Fruit fly (Drosophila melanogaster): ENCODE data around the gene Cpr97Eb.

Gene Cpr97Eb

dm6 chr3R:27135692-27136641 is 45.0 kb upstream of the Cpr97Eb start (continued):
- TF ChIP-seq hkb (optimal IDR thresholded peaks at IDR 0.05) (no peak), hkb (GFP tag; IDR thresholded peaks at IDR 0.05) (peak; percentile 61; the same call in 1 of the 2 replicates), dimm (GFP tag; IDR thresholded peaks at IDR 0.05) (no peak), Dek (tag; optimal IDR thresholded peaks at IDR 0.05) (peak; percentile 28), CG8290 (GFP tag; optimal IDR thresholded peaks at IDR 0.05) (peak; percentile 75), CG8290 (tag; optimal IDR thresholded peaks at IDR 0.05) (peak; percentile 61 to 65), CG31388 (GFP tag; optimal IDR thresholded peaks at IDR 0.05) (no peak), CG9437 (GFP tag; optimal IDR thresholded peaks at IDR 0.05) (no peak), CG6254 (GFP tag; optimal IDR thresholded peaks at IDR 0.05) (peak; percentile 54), ci (GFP tag; IDR thresholded peaks at IDR 0.05) (peak; percentile 85), en (GFP tag; optimal IDR thresholded peaks at IDR 0.05) (peak; percentile 46), hb (GFP tag; IDR thresholded peaks at IDR 0.05; ENCODE audit: partially characterized antibody) (no peak), lilli (GFP tag; optimal IDR thresholded peaks at IDR 0.05) (peak; percentile 13), Tbp (GFP tag; optimal IDR thresholded peaks at IDR 0.05) (no peak), pfk (GFP tag; optimal IDR thresholded peaks at IDR 0.05) (peak; percentile 21), bbx (GFP tag; IDR thresholded peaks at IDR 0.05; ENCODE audit: partially characterized antibody) (no peak), eyg (GFP tag; optimal IDR thresholded peaks at IDR 0.05) (peak; percentile 46), CG8281 (tag; optimal IDR thresholded peaks at IDR 0.05) (peak; percentile 67), Sox102F (GFP tag; optimal IDR thresholded peaks at IDR 0.05) (peak; percentile 62), Doc3 (GFP tag; IDR thresholded peaks at IDR 0.05; ENCODE audit: partially characterized antibody) (no peak), cato (GFP tag; optimal IDR thresholded peaks at IDR 0.05; ENCODE audit: borderline replicate concordance) (peak; percentile 46), CG10321 (GFP tag; IDR thresholded peaks at IDR 0.05) (0 out of 2 replicates have a peak, but pooled peaks have one; percentile 12), zen2 (GFP tag; IDR thresholded peaks at IDR 0.05; ENCODE audit: partially characterized antibody) (no peak), sna (GFP tag; IDR thresholded peaks at IDR 0.05; ENCODE audit: partially characterized antibody) (no peak), ranshi (GFP tag; IDR thresholded peaks at IDR 0.05) (peak; percentile 45; the same call in 1 of the 2 replicates), Jarid2 (GFP tag; optimal IDR thresholded peaks at IDR 0.05) (peak; percentile 36), CG4617 (GFP tag; optimal IDR thresholded peaks at IDR 0.05; ENCODE audit: borderline replicate concordance) (no peak), dmrt99B (tag; optimal IDR thresholded peaks at IDR 0.05) (peak; percentile 73), unpg (GFP tag; optimal IDR thresholded peaks at IDR 0.05) (peak; percentile 67), H15 (GFP tag; IDR thresholded peaks at IDR 0.05) (no peak), corto (GFP tag; optimal IDR thresholded peaks at IDR 0.05) (no peak), GATAe (GFP tag; conservative IDR thresholded peaks at IDR 0.05) (peak; percentile 67), Lpt (GFP tag; optimal IDR thresholded peaks at IDR 0.05) (no peak), so (GFP tag; IDR thresholded peaks at IDR 0.05) (peak; percentile 66; the same call in 2 of the 3 replicates), ase (GFP tag; IDR thresholded peaks at IDR 0.05) (no peak), CG10147 (GFP tag; optimal IDR thresholded peaks at IDR 0.05) (no peak), pb (GFP tag; optimal IDR thresholded peaks at IDR 0.05) (no peak), CG17361 (GFP tag; IDR thresholded peaks at IDR 0.05) (peak; percentile 65; the same call in 2 of the 3 replicates), Side (GFP tag; optimal IDR thresholded peaks at IDR 0.05) (peak; percentile 68), Mes4 (GFP tag; optimal IDR thresholded peaks at IDR 0.05) (peak; percentile 71), CG3163 (GFP tag; optimal IDR thresholded peaks at IDR 0.05) (peak; percentile 40), Med (GFP tag) (peak; percentile 92), CG4360 (GFP tag; IDR thresholded peaks at IDR 0.05) (peak; percentile 60), lola (GFP tag; optimal IDR thresholded peaks at IDR 0.05) (peak in 1 of 3 experiments; percentile 72), CG13123 (GFP tag; optimal IDR thresholded peaks at IDR 0.05) (peak; percentile 66), CG8765 (GFP tag; IDR thresholded peaks at IDR 0.05) (no peak), Dip3 (GFP tag; optimal IDR thresholded peaks at IDR 0.05) (no peak), CG7271 (tag; optimal IDR thresholded peaks at IDR 0.05) (peak; percentile 52)
